Worm (Caenorhabditis elegans) whole organism, midembryonic: ENCODE measurements around the gene taf-3.

Source experiments
- T22C8.4 ChIP-seq: fragments of 200-800 bp; sonication (Bioruptor generic); IDR thresholded peaks from 2 replicates; pipeline ENCODE4 v1.3.6; 2022; ENCODE audit warnings: missing genetic modification characterization, missing compliant biosample characterization
- cog-1 ChIP-seq: sonication (generic microtip); optimal IDR thresholded peaks from 2 replicates; lab custom pipeline; 2016; ENCODE audit warnings: missing genetic modification characterization, missing compliant biosample characterization
- flt-1 ChIP-seq: fragments of 200-800 bp; sonication (Bioruptor generic); IDR thresholded peaks from 2 replicates; pipeline ENCODE4 v1.3.6; 2022; ENCODE audit warnings: missing genetic modification characterization, missing compliant biosample characterization
- klf-2 ChIP-seq: fragments of 200-800 bp; sonication (Bioruptor generic); conservative IDR thresholded peaks from 2 replicates; pipeline ENCODE4 v1.3.6; 2022; ENCODE audit warnings: missing genetic modification reagents, missing genetic modification characterization, missing compliant biosample characterization
- med-1 ChIP-seq: sonication (generic microtip); optimal IDR thresholded peaks from 2 replicates; lab custom pipeline; 2017; ENCODE audit warnings: missing genetic modification characterization, mild to moderate bottlenecking, missing compliant biosample characterization, antibody characterized with exemption, missing genetic modification reagents; ENCODE audit not compliant: insufficient read depth
- ztf-23 ChIP-seq: fragments of 200-800 bp; sonication (Bioruptor generic); IDR thresholded peaks from 2 replicates; pipeline ENCODE4 v1.3.6; 2022; ENCODE audit warnings: missing genetic modification reagents, missing genetic modification characterization, missing compliant biosample characterization

DNA sequence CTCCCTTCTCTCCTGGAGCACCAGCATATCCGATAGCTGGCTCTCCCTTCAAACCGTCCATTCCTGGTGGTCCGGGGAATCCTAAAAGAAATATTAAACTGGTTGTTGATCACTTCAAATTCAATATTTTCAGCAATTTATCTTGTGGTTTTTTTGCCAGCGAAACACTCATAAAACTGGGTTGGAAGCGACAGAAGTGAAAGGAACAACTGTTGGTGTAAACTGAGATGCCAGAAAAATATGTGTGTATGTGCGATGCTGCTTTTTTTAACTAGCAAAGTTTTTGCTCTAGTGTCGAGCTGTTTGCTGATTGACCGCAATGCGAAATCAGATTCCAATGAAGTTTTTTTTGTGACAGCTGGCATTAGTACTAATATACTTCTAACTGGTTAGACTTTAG is 55.0 kb downstream of the taf-3 start:
- TF ChIP-seq flt-1 (GFP tag; lab: Robert Waterston, UW) (no peak), cog-1 (tag; lab: Kevin White, UChicago) (no peak), T22C8.4 (GFP tag; lab: Robert Waterston, UW) (no peak), klf-2 (GFP tag; lab: Robert Waterston, UW) (no peak), ztf-23 (GFP tag; lab: Robert Waterston, UW) (no peak), med-1 (no peak)
